Fruit fly (Drosophila melanogaster): ENCODE data around the gene Snx21.

DNA sequence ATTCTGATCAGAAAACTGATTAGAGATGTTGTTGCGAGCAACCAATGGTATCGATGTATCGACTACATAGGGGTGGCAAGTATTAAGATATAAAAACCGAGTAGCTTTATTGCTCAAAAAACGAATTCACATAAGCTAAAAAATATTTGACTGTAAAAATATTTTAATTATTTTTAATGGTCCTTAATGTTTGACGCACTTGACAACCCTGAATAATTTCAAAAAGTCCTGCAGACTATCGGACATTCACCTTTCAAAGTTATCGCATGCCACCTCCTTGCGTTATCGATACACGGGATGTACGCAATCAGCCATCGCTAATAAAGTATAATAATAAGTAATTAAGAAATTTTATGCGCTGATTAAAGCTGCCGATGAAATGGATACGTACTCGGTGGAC lies 5.8 kb downstream of the Snx21 start, which contains the start of the genes HemK2, Snapin and Tnpo-SR:
- TF ChIP-seq D1 (tag; optimal IDR thresholded peaks at IDR 0.05) = no peak
- peak; percentile 86 for TF ChIP-seq Pif1B (GFP tag; optimal IDR thresholded peaks at IDR 0.05)
- TF ChIP-seq Ets98B (GFP tag; IDR thresholded peaks at IDR 0.05) = peak; percentile 89
- peak; percentile 68 for TF ChIP-seq CG12605 (GFP tag; IDR thresholded peaks at IDR 0.05)
- TF ChIP-seq EcR (GFP tag; optimal IDR thresholded peaks at IDR 0.05) = peak; percentile 100
- TF ChIP-seq CG14655 (GFP tag; optimal IDR thresholded peaks at IDR 0.05) = no peak
- peak; percentile 87 for TF ChIP-seq CG17806 (tag; optimal IDR thresholded peaks at IDR 0.05)
- TF ChIP-seq CG32121 (GFP tag; IDR thresholded peaks at IDR 0.05) = peak; percentile 87

Data from whole organism, pupa.